Worm (Caenorhabditis elegans): ENCODE data around the gene rev-3.

- TF ChIP-seq pha-4 (tag; optimal IDR thresholded peaks at IDR 0.05) (no peak), hlh-15 (tag; optimal IDR thresholded peaks at IDR 0.05) (no peak), sox-2 (GFP tag; IDR thresholded peaks at IDR 0.05) (no peak), ztf-16 (tag; optimal IDR thresholded peaks at IDR 0.05) (no peak), elt-2 (tag; optimal IDR thresholded peaks at IDR 0.05) (no peak), K02D7.2 (tag; optimal IDR thresholded peaks at IDR 0.05) (no peak), fkh-10 (GFP tag; optimal IDR thresholded peaks at IDR 0.05) (no peak), sox-4 (tag; optimal IDR thresholded peaks at IDR 0.05) (no peak), mec-3 (tag; optimal IDR thresholded peaks at IDR 0.05; ENCODE audit: borderline replicate concordance) (no peak)
Observed at ce11 chrIII:5757492-5758045, 32.9 kb downstream of the rev-3 start.
